Fruit fly (Drosophila melanogaster) whole organism, wandering third instar larva: ENCODE results near the gene CG17198.

Source experiments
- Myc ChIP-seq: fragments of >200 bp; optimal IDR thresholded peaks from 2 replicates; lab custom pipeline; 2017
- Sp1 ChIP-seq: fragments of 200-800 bp; sonication (Bioruptor generic); optimal IDR thresholded peaks from 3 replicates; lab custom pipeline; 2019; ENCODE audit warnings: missing biosample characterization, mild to moderate bottlenecking, missing genetic modification characterization, moderate library complexity
- br ChIP-seq: fragments of 200-800 bp; sonication (Bioruptor generic); optimal IDR thresholded peaks from 2 replicates; lab custom pipeline; 2016; ENCODE audit warnings: missing biosample characterization, missing genetic modification characterization
- ey ChIP-seq: fragments of 200-800 bp; sonication (Bioruptor generic); optimal IDR thresholded peaks from 2 replicates; lab custom pipeline; 2016; ENCODE audit warnings: missing biosample characterization, missing genetic modification characterization
- psq ChIP-seq: fragments of 200-800 bp; sonication (Bioruptor generic); optimal IDR thresholded peaks from 3 replicates; lab custom pipeline; 2017; ENCODE audit warnings: missing biosample characterization, mild to moderate bottlenecking, missing genetic modification characterization, moderate library complexity
- usp ChIP-seq: fragments of >200 bp; optimal IDR thresholded peaks from 2 replicates; lab custom pipeline; 2017; ENCODE audit warnings: missing biosample characterization, missing genetic modification characterization

dm6 chr3R:25810796-25811195 lies 35.6 kb upstream of the CG17198 start, which contains the start of gene CG5024:
- TF ChIP-seq psq (GFP tag; lab: Kevin White, UChicago) (no peak), Sp1 (GFP tag; lab: Kevin White, UChicago) (no peak), Myc (lab: Kevin White, UChicago) (no peak), usp (GFP tag; lab: Kevin White, UChicago) (no peak), ey (GFP tag; lab: Kevin White, UChicago) (no peak), br (GFP tag; lab: Kevin White, UChicago) (no peak)
